Worm (Caenorhabditis elegans): Measurements from ENCODE around the gene cdf-1.

- no peak for TF ChIP-seq lin-13 (GFP tag; optimal IDR thresholded peaks at IDR 0.05)
- no peak for TF ChIP-seq ama-1 (optimal IDR thresholded peaks at IDR 0.05)
These were observed 48.7 kb upstream of the cdf-1 start for ce11 chrX:6553634-6554033.
